Worm (Caenorhabditis elegans): ENCODE data around the gene Y94H6A.3.
"Not testable (repeated sequence)": the region's sequence is repeated elsewhere in the genome, so short reads cannot be mapped to it uniquely, and the experiment has no call there.

The Y94H6A.3 gene

ce11 chrIV:2670664-2671063 is 5.6 kb upstream of the Y94H6A.3 start:
- TF ChIP-seq nhr-11 (tag; optimal IDR thresholded peaks at IDR 0.05), result no peak
- TF ChIP-seq C08G9.2 (tag; optimal IDR thresholded peaks at IDR 0.05), result no peak
- no peak for TF ChIP-seq fkh-10 (GFP tag; optimal IDR thresholded peaks at IDR 0.05)
- no peak for TF ChIP-seq tbx-2 (tag; optimal IDR thresholded peaks at IDR 0.05)
- TF ChIP-seq madf-2 (tag; optimal IDR thresholded peaks at IDR 0.05), result no peak

DNA sequence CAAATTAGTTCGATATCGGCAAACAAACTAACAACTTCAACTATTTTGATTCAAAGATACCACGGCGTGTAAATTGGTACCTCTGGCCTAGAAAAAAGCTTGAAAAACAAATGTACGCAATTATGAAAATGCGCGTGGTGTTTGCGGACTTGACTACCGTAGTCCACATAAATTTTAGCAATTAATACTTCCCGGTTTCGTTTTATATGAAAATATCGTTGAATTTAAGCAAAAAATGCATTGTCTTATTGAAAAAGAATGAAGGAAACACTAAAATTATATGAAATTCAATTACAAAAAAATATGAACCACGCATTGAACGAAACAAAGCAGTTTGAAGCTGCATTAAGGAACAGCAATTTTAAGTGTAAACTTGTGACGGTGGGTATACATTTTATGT is 1.4 kb upstream of the Y94H6A.3 start, which contains the start of gene gpx-4:
TSS of gene gpx-4 (minus strand) at position 101 of the 400 bp plus-strand sequence.
- TF ChIP-seq T23F11.4 (GFP tag; optimal IDR thresholded peaks at IDR 0.05); rnt-1 (tag; optimal IDR thresholded peaks at IDR 0.05); nfya-1 (tag; optimal IDR thresholded peaks at IDR 0.05): not testable (repeated sequence)

- TF ChIP-seq fkh-6 (tag; optimal IDR thresholded peaks at IDR 0.05), result no peak
- TF ChIP-seq ceh-19 (GFP tag; optimal IDR thresholded peaks at IDR 0.05), result no peak
- TF ChIP-seq ceh-9 (tag; optimal IDR thresholded peaks at IDR 0.05), result no peak
- no peak for TF ChIP-seq rnt-1 (tag; optimal IDR thresholded peaks at IDR 0.05)
- no peak for TF ChIP-seq syd-9 (tag; optimal IDR thresholded peaks at IDR 0.05)
- TF ChIP-seq pha-4 (tag; optimal IDR thresholded peaks at IDR 0.05), result no peak
- TF ChIP-seq unc-3 (GFP tag; conservative IDR thresholded peaks at IDR 0.05), result no peak
- no peak for TF ChIP-seq unc-3 (tag; optimal IDR thresholded peaks at IDR 0.05)
Measured at ce11 chrIV:2677687-2678086, 1.4 kb downstream of the Y94H6A.3 start.

ce11 chrIV:2678152-2678551 is 1.8 kb downstream of the Y94H6A.3 start:
- no peak for TF ChIP-seq tbx-2 (tag; optimal IDR thresholded peaks at IDR 0.05)
- TF ChIP-seq elt-2 (tag; optimal IDR thresholded peaks at IDR 0.05), result no peak
- TF ChIP-seq ceh-18 (tag; optimal IDR thresholded peaks at IDR 0.05), result no peak
- TF ChIP-seq pag-3 (tag; optimal IDR thresholded peaks at IDR 0.05; ENCODE audit: borderline replicate concordance), result no peak
- no peak for TF ChIP-seq ceh-31 (tag; optimal IDR thresholded peaks at IDR 0.05)
- TF ChIP-seq ceh-6 (GFP tag; optimal IDR thresholded peaks at IDR 0.05), result no peak

- TF ChIP-seq npax-4 (tag; optimal IDR thresholded peaks at IDR 0.05) (no peak), hlh-15 (tag; optimal IDR thresholded peaks at IDR 0.05) (no peak), sox-2 (GFP tag; IDR thresholded peaks at IDR 0.05) (no peak), dmd-4 (tag; optimal IDR thresholded peaks at IDR 0.05; ENCODE audit: borderline replicate concordance) (no peak), ceh-31 (tag; optimal IDR thresholded peaks at IDR 0.05) (no peak), tbx-7 (tag; optimal IDR thresholded peaks at IDR 0.05) (no peak)
Measured at ce11 chrIV:2680281-2680680, 4.0 kb downstream of the Y94H6A.3 start.

- TF ChIP-seq F13H6.1 (tag; optimal IDR thresholded peaks at IDR 0.05), result no peak
Measured at ce11 chrIV:2688716-2689307, 12.5 kb downstream of the Y94H6A.3 start, which contains the start of gene egrh-3. Gene egrh-3 (minus strand): TSS chrIV:2688766.

ce11 chrIV:2703927-2704401 is 27.7 kb downstream of the Y94H6A.3 start, which contains the start of gene Y94H6A.5:
Gene Y94H6A.5 (minus strand): TSS chrIV:2703977.
- TF ChIP-seq unc-42 (tag; optimal IDR thresholded peaks at IDR 0.05), result peak; percentile 53
- no peak for TF ChIP-seq sox-2 (GFP tag; IDR thresholded peaks at IDR 0.05)
- TF ChIP-seq tbx-2 (tag; optimal IDR thresholded peaks at IDR 0.05), result peak; percentile 4
- TF ChIP-seq fax-1 (tag; optimal IDR thresholded peaks at IDR 0.05), result no peak
- peak; percentile 1 for TF ChIP-seq madf-2 (tag; optimal IDR thresholded peaks at IDR 0.05)
- TF ChIP-seq nfya-1 (tag; optimal IDR thresholded peaks at IDR 0.05), result peak; percentile 56
- TF ChIP-seq pax-1 (tag; optimal IDR thresholded peaks at IDR 0.05), result peak; percentile 84
- peak; percentile 13 for TF ChIP-seq ceh-48 (tag; optimal IDR thresholded peaks at IDR 0.05)
